Fruit fly (Drosophila melanogaster) whole organism, embryonic: ENCODE results near the gene CG13097.

Experiments
- B-H1 ChIP-seq: fragments of 200-800 bp; sonication (Bioruptor generic); IDR thresholded peaks from 3 replicates; pipeline ENCODE4 v1.3.6; 2022; ENCODE audit warnings: missing biosample characterization, missing genetic modification characterization
- CG12071 ChIP-seq: fragments of 200-800 bp; sonication (Bioruptor generic); optimal IDR thresholded peaks from 3 replicates; lab custom pipeline; 2018; ENCODE audit warnings: missing biosample characterization, mild to moderate bottlenecking, missing genetic modification characterization
- CG12942 ChIP-seq: fragments of 200-800 bp; sonication (Bioruptor generic); optimal IDR thresholded peaks from 3 replicates; lab custom pipeline; 2016; ENCODE audit warnings: missing biosample characterization, missing genetic modification characterization
- CG13287 ChIP-seq: fragments of 200-800 bp; sonication (Bioruptor generic); IDR thresholded peaks from 2 replicates; pipeline ENCODE4 v1.3.6; 2022; ENCODE audit warnings: missing biosample characterization, missing genetic modification characterization; ENCODE audit not compliant: partially characterized antibody
- CG14965 ChIP-seq: fragments of 200-800 bp; sonication (Bioruptor generic); optimal IDR thresholded peaks from 2 replicates; lab custom pipeline; 2016; ENCODE audit warnings: missing biosample characterization, missing genetic modification characterization, borderline replicate concordance
- CG15073 ChIP-seq: fragments of 200-800 bp; sonication (Bioruptor generic); optimal IDR thresholded peaks from 2 replicates; lab custom pipeline; 2016; ENCODE audit warnings: missing biosample characterization, missing genetic modification characterization
- CG15479 ChIP-seq: fragments of 200-800 bp; sonication (Bioruptor generic); optimal IDR thresholded peaks from 3 replicates; lab custom pipeline; 2019; ENCODE audit warnings: missing biosample characterization, mild to moderate bottlenecking, missing genetic modification characterization, moderate library complexity
- CG1602 ChIP-seq: fragments of 200-800 bp; sonication (Bioruptor generic); optimal IDR thresholded peaks from 3 replicates; lab custom pipeline; 2016; ENCODE audit warnings: missing biosample characterization, missing genetic modification characterization
- CG16863 ChIP-seq: fragments of 200-800 bp; sonication (Bioruptor generic); optimal IDR thresholded peaks from 3 replicates; lab custom pipeline; 2016; ENCODE audit warnings: missing biosample characterization, missing genetic modification characterization
- CG17359 ChIP-seq: fragments of 200-800 bp; sonication (Bioruptor generic); optimal IDR thresholded peaks from 3 replicates; lab custom pipeline; 2018; ENCODE audit warnings: missing biosample characterization, mild to moderate bottlenecking, missing genetic modification characterization, moderate library complexity
- CG18764 ChIP-seq: fragments of 200-800 bp; sonication (Bioruptor generic); optimal IDR thresholded peaks from 3 replicates; lab custom pipeline; 2016; ENCODE audit warnings: missing biosample characterization, missing genetic modification characterization
- CG31224 ChIP-seq: fragments of 200-800 bp; sonication (Bioruptor generic); IDR thresholded peaks from 2 replicates; pipeline ENCODE4 v1.3.6; 2022; ENCODE audit warnings: missing biosample characterization, missing genetic modification characterization
- CG32767 ChIP-seq: fragments of 200-800 bp; sonication (Bioruptor generic); IDR thresholded peaks from 2 replicates; pipeline ENCODE4 v1.3.6; 2022; ENCODE audit warnings: missing biosample characterization, missing genetic modification characterization
- CG3726 ChIP-seq: fragments of 200-800 bp; sonication (Bioruptor generic); IDR thresholded peaks from 3 replicates; pipeline ENCODE4, ENCODE4 v1.3.6; 2022; ENCODE audit warnings: missing biosample characterization, missing genetic modification characterization
- CG3847 ChIP-seq: fragments of 200-800 bp; sonication (Bioruptor generic); IDR thresholded peaks from 2 replicates; pipeline ENCODE4 v1.3.6; 2022; ENCODE audit warnings: missing biosample characterization, missing genetic modification characterization
- CG4328 ChIP-seq: fragments of 200-800 bp; sonication (Bioruptor generic); optimal IDR thresholded peaks from 3 replicates; lab custom pipeline; 2017; ENCODE audit warnings: missing biosample characterization, missing genetic modification reagents, missing genetic modification characterization
- CG4404 ChIP-seq: fragments of 200-800 bp; sonication (Bioruptor generic); IDR thresholded peaks from 2 replicates; pipeline ENCODE4 v1.3.6; 2022; ENCODE audit warnings: missing biosample characterization, missing genetic modification characterization
- CG6689 ChIP-seq: fragments of 200-800 bp; sonication (Bioruptor generic); IDR thresholded peaks from 2 replicates; pipeline ENCODE4 v1.3.6; 2022; ENCODE audit warnings: missing biosample characterization, missing genetic modification characterization
- CG6854 ChIP-seq: fragments of 200-800 bp; sonication (Bioruptor generic); optimal IDR thresholded peaks from 3 replicates; lab custom pipeline; 2017; ENCODE audit warnings: missing biosample characterization, mild to moderate bottlenecking, missing genetic modification characterization
- CG7372 ChIP-seq: fragments of 200-800 bp; sonication (Bioruptor generic); IDR thresholded peaks from 2 replicates; pipeline ENCODE4 v1.3.6; 2022; ENCODE audit warnings: missing biosample characterization, missing genetic modification characterization
- CG7745 ChIP-seq: fragments of 200-800 bp; sonication (Bioruptor generic); optimal IDR thresholded peaks from 2 replicates; lab custom pipeline; 2018; ENCODE audit warnings: missing biosample characterization, mild to moderate bottlenecking, missing genetic modification characterization, moderate library complexity
- CG8281 ChIP-seq: fragments of 200-800 bp; sonication (Bioruptor generic); optimal IDR thresholded peaks from 2 replicates; lab custom pipeline; 2018; ENCODE audit warnings: missing biosample characterization, mild to moderate bottlenecking, missing genetic modification characterization, moderate library complexity
- D19B ChIP-seq: fragments of 200-800 bp; sonication (Bioruptor generic); optimal IDR thresholded peaks from 2 replicates; lab custom pipeline; 2017; ENCODE audit warnings: missing biosample characterization, mild to moderate bottlenecking, missing genetic modification characterization
- GATAe ChIP-seq: fragments of 200-800 bp; sonication (Bioruptor generic); conservative IDR thresholded peaks from 2 replicates; pipeline ENCODE4 v1.3.6; 2022; ENCODE audit warnings: missing biosample characterization, missing genetic modification characterization
- HLHmδ ChIP-seq: fragments of 200-800 bp; sonication (Bioruptor generic); optimal IDR thresholded peaks from 2 replicates; lab custom pipeline; 2018; ENCODE audit warnings: missing biosample characterization, mild to moderate bottlenecking, missing genetic modification characterization, moderate library complexity
- Hey ChIP-seq: fragments of 200-800 bp; sonication (Bioruptor generic); optimal IDR thresholded peaks from 3 replicates; lab custom pipeline; 2018; ENCODE audit warnings: missing biosample characterization, mild to moderate bottlenecking, missing genetic modification characterization
- Hmr ChIP-seq: fragments of 200-800 bp; sonication (Bioruptor generic); optimal IDR thresholded peaks from 3 replicates; lab custom pipeline; 2017; ENCODE audit warnings: mild to moderate bottlenecking, missing biosample characterization, missing genetic modification reagents, missing genetic modification characterization
- Jarid2 ChIP-seq: fragments of 200-800 bp; sonication (Bioruptor generic); optimal IDR thresholded peaks from 3 replicates; lab custom pipeline; 2017; ENCODE audit warnings: mild to moderate bottlenecking, missing biosample characterization, missing genetic modification reagents, missing genetic modification characterization
- Myb ChIP-seq: fragments of 200-800 bp; sonication (Bioruptor generic); optimal IDR thresholded peaks from 2 replicates; lab custom pipeline; 2016; ENCODE audit warnings: missing biosample characterization, missing genetic modification characterization
- Ravus ChIP-seq: fragments of 200-800 bp; sonication (Bioruptor generic); IDR thresholded peaks from 2 replicates; pipeline ENCODE4 v1.3.6; 2022; ENCODE audit warnings: missing biosample characterization, missing genetic modification characterization
- Rfx ChIP-seq: fragments of 200-800 bp; sonication (Bioruptor generic); IDR thresholded peaks from 2 replicates; pipeline ENCODE4 v1.3.6; 2022; ENCODE audit warnings: missing biosample characterization, missing genetic modification characterization
- Side ChIP-seq: fragments of 200-800 bp; sonication (Bioruptor generic); optimal IDR thresholded peaks from 2 replicates; lab custom pipeline; 2016; ENCODE audit warnings: missing biosample characterization, missing genetic modification characterization
- Sin3A ChIP-seq: fragments of >200 bp; optimal IDR thresholded peaks from 2 replicates; lab custom pipeline; 2018
- Xrp1 ChIP-seq: fragments of 200-800 bp; sonication (Bioruptor generic); IDR thresholded peaks from 2 replicates; pipeline ENCODE4 v1.3.6; 2022; ENCODE audit warnings: missing biosample characterization, missing genetic modification characterization
- YL-1 ChIP-seq: fragments of 200-800 bp; sonication (Bioruptor generic); optimal IDR thresholded peaks from 3 replicates; lab custom pipeline; 2017; ENCODE audit warnings: missing biosample characterization, mild to moderate bottlenecking, missing genetic modification characterization
- ac ChIP-seq: fragments of 200-800 bp; sonication (Bioruptor generic); optimal IDR thresholded peaks from 3 replicates; lab custom pipeline; 2017; ENCODE audit warnings: missing biosample characterization, mild to moderate bottlenecking, missing genetic modification characterization
- al ChIP-seq: fragments of 200-800 bp; sonication (Bioruptor generic); IDR thresholded peaks from 2 replicates; pipeline ENCODE4 v1.3.6; 2022; ENCODE audit warnings: missing biosample characterization, missing genetic modification characterization
- az2 ChIP-seq: fragments of 200-800 bp; sonication (Bioruptor generic); optimal IDR thresholded peaks from 3 replicates; lab custom pipeline; 2016; ENCODE audit warnings: missing biosample characterization, missing genetic modification characterization
- br ChIP-seq: fragments of >200 bp; optimal IDR thresholded peaks from 2 replicates; lab custom pipeline; 2017
- caup ChIP-seq: fragments of 200-800 bp; sonication (Bioruptor generic); optimal IDR thresholded peaks from 3 replicates; lab custom pipeline; 2017; ENCODE audit warnings: missing biosample characterization, mild to moderate bottlenecking, missing genetic modification characterization, moderate library complexity; ENCODE audit not compliant: severe bottlenecking
- ewg ChIP-seq: fragments of 200-800 bp; sonication (Bioruptor generic); optimal IDR thresholded peaks from 3 replicates; lab custom pipeline; 2017; ENCODE audit warnings: mild to moderate bottlenecking, missing biosample characterization, missing genetic modification reagents, missing genetic modification characterization
- fd96Cb ChIP-seq: fragments of 200-800 bp; sonication (Bioruptor generic); optimal IDR thresholded peaks from 2 replicates; lab custom pipeline; 2018; ENCODE audit warnings: missing biosample characterization, mild to moderate bottlenecking, missing genetic modification characterization, moderate library complexity
- gcm2 ChIP-seq: fragments of 200-800 bp; sonication (Bioruptor generic); optimal IDR thresholded peaks from 2 replicates; lab custom pipeline; 2016; ENCODE audit warnings: missing biosample characterization, missing genetic modification characterization
- grn ChIP-seq: fragments of 200-800 bp; sonication (Bioruptor generic); optimal IDR thresholded peaks from 3 replicates; lab custom pipeline; 2017; ENCODE audit warnings: missing biosample characterization, missing genetic modification characterization
- hth ChIP-seq: fragments of >200 bp; optimal IDR thresholded peaks from 2 replicates; lab custom pipeline; 2017; ENCODE audit warnings: inconsistent platforms
- maf-S ChIP-seq: fragments of 200-800 bp; sonication (Bioruptor generic); optimal IDR thresholded peaks from 2 replicates; lab custom pipeline; 2016; ENCODE audit warnings: missing biosample characterization, missing genetic modification characterization
- psq ChIP-seq: fragments of 200-800 bp; sonication (Bioruptor generic); optimal IDR thresholded peaks from 2 replicates; lab custom pipeline; 2017; ENCODE audit warnings: missing biosample characterization, missing genetic modification characterization
- pum ChIP-seq: fragments of 200-800 bp; sonication (Bioruptor generic); optimal IDR thresholded peaks from 2 replicates; lab custom pipeline; 2016; ENCODE audit warnings: missing biosample characterization, missing genetic modification characterization
- seq ChIP-seq: fragments of 200-800 bp; sonication (Bioruptor generic); IDR thresholded peaks from 2 replicates; pipeline ENCODE4 v1.3.6; 2022; ENCODE audit warnings: missing biosample characterization, missing genetic modification characterization
- trem ChIP-seq: fragments of 200-800 bp; optimal IDR thresholded peaks from 3 replicates; lab custom pipeline; 2019; ENCODE audit warnings: missing biosample characterization, mild to moderate bottlenecking, missing genetic modification characterization, moderate library complexity
- twi ChIP-seq: fragments of 200-800 bp; optimal IDR thresholded peaks from 2 replicates; lab custom pipeline; 2019; ENCODE audit warnings: missing biosample characterization, mild to moderate bottlenecking, missing genetic modification characterization, moderate library complexity
- unpg ChIP-seq: fragments of 200-800 bp; sonication (Bioruptor generic); optimal IDR thresholded peaks from 3 replicates; lab custom pipeline; 2018; ENCODE audit warnings: missing biosample characterization, mild to moderate bottlenecking, missing genetic modification characterization, moderate library complexity
- z ChIP-seq: fragments of 200-800 bp; sonication (Bioruptor generic); IDR thresholded peaks from 3 replicates; pipeline ENCODE4 v1.3.6; 2022; ENCODE audit warnings: missing biosample characterization, missing genetic modification characterization

CG13097 gene

DNA sequence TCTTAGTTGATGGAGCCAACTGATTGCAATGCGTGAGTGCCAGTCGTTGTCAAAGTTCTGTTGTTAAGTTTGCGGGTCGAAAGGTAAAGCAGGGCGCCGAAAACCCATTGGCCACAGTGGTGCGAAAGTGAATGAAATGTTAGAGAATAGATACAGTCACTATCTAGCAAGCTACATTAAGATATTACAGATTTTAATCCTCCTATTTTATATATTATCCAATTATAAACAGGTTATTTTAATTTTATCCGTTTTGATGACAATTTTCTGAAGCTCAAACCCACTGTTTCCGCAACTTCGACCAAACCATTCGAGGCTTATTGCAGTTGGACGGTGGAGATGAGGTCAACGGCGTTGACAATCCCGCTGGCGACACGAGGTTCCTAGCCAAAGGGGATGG is 37.8 kb upstream of the CG13097 start (continued):
- TF ChIP-seq Hmr (GFP tag; lab: Kevin White, UChicago) (no peak), grn (GFP tag; lab: Kevin White, UChicago) (no peak), CG7745 (no peak), Jarid2 (no peak), gcm2 (no peak), hth (lab: Kevin White, UChicago) (no peak), CG15073 (GFP tag; lab: Kevin White, UChicago) (no peak), unpg (GFP tag; lab: Kevin White, UChicago) (peak; percentile 63), CG1602 (GFP tag; lab: Kevin White, UChicago) (no peak), Rfx (GFP tag; lab: Robert Waterston, UW) (no peak), psq (GFP tag; lab: Kevin White, UChicago) (no peak), al (GFP tag; lab: Robert Waterston, UW) (no peak), pum (no peak), CG3847 (GFP tag; lab: Robert Waterston, UW) (no peak), trem (tag; lab: Kevin White, UChicago) (peak; percentile 29), CG17359 (peak; percentile 47), CG18764 (peak; percentile 8), ewg (peak; percentile 18), br (lab: Kevin White, UChicago) (no peak)

- TF ChIP-seq CG14965 (GFP tag; lab: Kevin White, UChicago) (no peak), CG6689 (GFP tag; lab: Robert Waterston, UW) (no peak), CG7372 (GFP tag; lab: Robert Waterston, UW) (no peak), HLHmδ (GFP tag; lab: Kevin White, UChicago) (no peak), seq (GFP tag; lab: Robert Waterston, UW) (no peak), CG31224 (GFP tag; lab: Robert Waterston, UW) (no peak), D19B (GFP tag; lab: Kevin White, UChicago) (no peak), caup (no peak), Ravus (GFP tag; lab: Robert Waterston, UW) (no peak), Myb (no peak), CG4404 (GFP tag; lab: Robert Waterston, UW) (no peak), GATAe (no peak), CG12942 (GFP tag; lab: Kevin White, UChicago) (no peak), trem (tag; lab: Kevin White, UChicago) (no peak), fd96Cb (tag; lab: Kevin White, UChicago) (no peak), CG32767 (GFP tag; lab: Robert Waterston, UW) (no peak), Side (no peak), az2 (GFP tag; lab: Kevin White, UChicago) (no peak), YL-1 (no peak), maf-S (GFP tag; lab: Kevin White, UChicago) (no peak), CG13287 (no peak), CG15479 (GFP tag; lab: Kevin White, UChicago) (no peak), z (0 out of 3 replicates have a peak, but pooled peaks have one; percentile 15), Xrp1 (GFP tag; lab: Robert Waterston, UW) (0 out of 2 replicates have a peak, but pooled peaks have one; percentile 7), CG6854 (GFP tag; lab: Kevin White, UChicago) (no peak), Hey (no peak), CG16863 (GFP tag; lab: Kevin White, UChicago) (no peak), B-H1 (GFP tag; lab: Robert Waterston, UW) (no peak), ac (peak; percentile 19), CG12071 (GFP tag; lab: Kevin White, UChicago) (no peak), CG8281 (tag; lab: Kevin White, UChicago) (peak; percentile 19), twi (tag; lab: Kevin White, UChicago) (no peak), CG3726 (GFP tag; lab: Robert Waterston, UW) (no peak), grn (GFP tag; lab: Kevin White, UChicago) (no peak), CG4328 (GFP tag; lab: Kevin White, UChicago) (no peak), Sin3A (no peak)
Observed at dm6 chr2L:8548118-8548517, 33.5 kb upstream of the CG13097 start.
